Worm (Caenorhabditis elegans) whole organism, L3 larva: ENCODE measurements around the gene lron-10.

ENCODE experiments used
- egl-27 ChIP-seq: sonication (generic microtip); optimal IDR thresholded peaks from 4 replicates; lab custom pipeline; 2017; ENCODE audit warnings: missing biosample characterization, missing genetic modification reagents, missing genetic modification characterization
- elt-1 ChIP-seq: fragments of 150-350 bp; optimal IDR thresholded peaks from 2 replicates; lab custom pipeline; 2014; ENCODE audit warnings: missing biosample characterization, missing genetic modification characterization
- elt-2 ChIP-seq: sonication (generic microtip); optimal IDR thresholded peaks from 2 replicates; lab custom pipeline; 2016; ENCODE audit warnings: missing genetic modification reagents, mild to moderate bottlenecking, missing genetic modification characterization, missing compliant biosample characterization
- fos-1 ChIP-seq: fragments of 150-350 bp; optimal IDR thresholded peaks from 2 replicates; lab custom pipeline; 2014; ENCODE audit warnings: missing biosample characterization, missing genetic modification characterization
- lin-15B ChIP-seq: fragments of 150-350 bp; optimal IDR thresholded peaks from 2 replicates; lab custom pipeline; 2014; ENCODE audit warnings: missing biosample characterization, missing genetic modification characterization
- mml-1 ChIP-seq: fragments of 150-350 bp; sonication (generic microtip); optimal IDR thresholded peaks from 3 replicates; lab custom pipeline; 2014; ENCODE audit warnings: missing biosample characterization, missing genetic modification characterization
- nhr-12 ChIP-seq: fragments of 150-350 bp; optimal IDR thresholded peaks from 2 replicates; lab custom pipeline; 2014; ENCODE audit warnings: missing biosample characterization, missing genetic modification characterization
- nhr-237 ChIP-seq: fragments of 150-350 bp; optimal IDR thresholded peaks from 2 replicates; lab custom pipeline; 2014; ENCODE audit warnings: missing biosample characterization, missing genetic modification characterization
- nhr-25 ChIP-seq: sonication (generic microtip); optimal IDR thresholded peaks from 2 replicates; lab custom pipeline; 2017; ENCODE audit warnings: missing biosample characterization, missing genetic modification characterization
- skn-1 ChIP-seq: fragments of 150-350 bp; optimal IDR thresholded peaks from 2 replicates; lab custom pipeline; 2014; ENCODE audit warnings: missing biosample characterization, missing genetic modification characterization
- snpc-4 ChIP-seq: fragments of 150-350 bp; optimal IDR thresholded peaks from 2 replicates; lab custom pipeline; 2014; ENCODE audit warnings: missing biosample characterization, missing genetic modification characterization
- ztf-11 ChIP-seq: fragments of 150-350 bp; optimal IDR thresholded peaks from 2 replicates; lab custom pipeline; 2014; ENCODE audit warnings: missing biosample characterization, missing genetic modification characterization

- TF ChIP-seq nhr-12 (no peak), elt-2 (tag; lab: Kevin White, UChicago) (no peak), lin-15B (tag; lab: Kevin White, UChicago) (no peak), elt-1 (tag; lab: Kevin White, UChicago) (no peak), ztf-11 (tag; lab: Kevin White, UChicago) (no peak), snpc-4 (tag; lab: Kevin White, UChicago) (no peak), nhr-25 (tag; lab: Kevin White, UChicago) (no peak), nhr-237 (tag; lab: Kevin White, UChicago) (no peak), skn-1 (tag; lab: Kevin White, UChicago) (no peak), fos-1 (tag; lab: Kevin White, UChicago) (no peak), egl-27 (no peak), mml-1 (tag; lab: Kevin White, UChicago) (no peak)
These were observed 17.3 kb upstream of the lron-10 start, which contains the start of gene Y39A1A.27 for ce11 chrIII:10638339-10639021.
